Worm (Caenorhabditis elegans): Measurements from ENCODE around the gene ant-1.4.

ant-1.4 gene

DNA sequence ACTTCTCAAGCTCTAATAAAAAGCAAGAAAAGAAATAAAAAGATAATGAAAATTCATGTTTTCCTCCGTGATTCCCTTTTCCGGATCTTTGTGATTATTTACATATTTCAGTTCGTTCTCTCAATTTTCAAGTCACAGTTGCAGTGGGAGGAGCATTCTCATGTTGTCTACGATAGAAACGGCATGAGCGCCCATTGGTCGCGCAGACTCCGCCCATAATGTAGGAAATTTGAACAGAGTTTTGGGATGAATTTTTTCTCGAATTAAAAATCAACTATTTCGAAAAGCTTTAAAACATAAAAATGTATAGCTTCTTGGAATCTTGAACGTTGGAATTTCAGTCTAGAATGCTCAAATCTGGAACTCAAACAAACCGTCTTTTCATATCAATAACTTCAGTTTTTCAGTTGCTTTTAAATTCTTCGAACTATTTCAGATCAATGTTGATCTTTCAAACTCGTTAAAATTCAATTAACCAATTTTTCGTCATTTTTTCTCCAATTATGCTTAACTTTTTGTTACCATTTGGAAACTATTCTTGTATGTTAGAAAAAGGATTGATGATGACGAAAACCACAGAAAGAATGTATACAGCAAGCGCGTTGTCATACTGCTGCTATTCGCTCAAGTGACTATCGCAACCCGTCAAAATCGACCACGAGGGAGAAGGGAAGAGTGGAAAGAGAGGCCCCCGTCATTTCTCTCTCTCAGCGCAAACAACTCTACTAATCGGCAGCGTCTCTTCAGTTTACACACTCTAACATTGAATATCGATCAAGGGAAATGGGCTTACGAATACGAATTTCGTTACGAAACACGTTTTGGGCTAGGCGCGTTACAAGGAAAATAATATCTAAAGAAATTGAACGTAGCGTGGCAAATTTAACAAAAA, 28.3 kb downstream of the ant-1.4 start (continued):
- peak; percentile 79 for TF ChIP-seq hlh-11 (tag; optimal IDR thresholded peaks at IDR 0.05)
- TF ChIP-seq nhr-237 (tag; optimal IDR thresholded peaks at IDR 0.05): no peak
- peak; percentile 68 for TF ChIP-seq dmd-6 (GFP tag; IDR thresholded peaks at IDR 0.05)
- TF ChIP-seq nhr-77 (tag; optimal IDR thresholded peaks at IDR 0.05): no peak
- TF ChIP-seq nhr-28 (tag; optimal IDR thresholded peaks at IDR 0.05): peak; percentile 59
- no peak for TF ChIP-seq tag-97 (GFP tag; IDR thresholded peaks at IDR 0.05)
- TF ChIP-seq ceh-82 (tag; optimal IDR thresholded peaks at IDR 0.05): no peak
- peak; percentile 95 for TF ChIP-seq Y105C5A.15 (GFP tag; IDR thresholded peaks at IDR 0.05)
- TF ChIP-seq D1046.2 (GFP tag; IDR thresholded peaks at IDR 0.05): peak; percentile 71; the same call in 1 of the 2 replicates
- TF ChIP-seq ceh-32 (tag; optimal IDR thresholded peaks at IDR 0.05; ENCODE audit: poor library complexity): no peak
- TF ChIP-seq dpl-1 (GFP tag; optimal IDR thresholded peaks at IDR 0.05): peak; percentile 32
- peak; percentile 81 for TF ChIP-seq ceh-28 (tag; optimal IDR thresholded peaks at IDR 0.05)
- no peak for TF ChIP-seq aly-2 (tag; optimal IDR thresholded peaks at IDR 0.05)
- TF ChIP-seq aha-1 (tag): peak; percentile 98
- no peak for TF ChIP-seq zfp-2 (tag; optimal IDR thresholded peaks at IDR 0.05)
- 0 out of 4 replicates have a peak, but pooled peaks of 1 of the 2 experiments have one; percentile 18 for TF ChIP-seq madf-5 (GFP tag; IDR thresholded peaks at IDR 0.05)
- no peak for TF ChIP-seq R02D3.7 (tag; optimal IDR thresholded peaks at IDR 0.05)
- TF ChIP-seq egl-43 (GFP tag; IDR thresholded peaks at IDR 0.05): peak; percentile 73
- no peak for TF ChIP-seq ZK337.2 (GFP tag; IDR thresholded peaks at IDR 0.05)
- TF ChIP-seq nhr-42 (GFP tag; IDR thresholded peaks at IDR 0.05): peak; percentile 92
- TF ChIP-seq ZK546.5 (tag; optimal IDR thresholded peaks at IDR 0.05): no peak
- TF ChIP-seq nhr-102 (tag; optimal IDR thresholded peaks at IDR 0.05): peak; percentile 24
- TF ChIP-seq F49E8.2 (tag; optimal IDR thresholded peaks at IDR 0.05; ENCODE audit: borderline replicate concordance): no peak
- peak; percentile 55 for TF ChIP-seq lin-13 (GFP tag; optimal IDR thresholded peaks at IDR 0.05)
- TF ChIP-seq lir-3 (tag; optimal IDR thresholded peaks at IDR 0.05): no peak
- no peak for TF ChIP-seq nhr-48 (tag; optimal IDR thresholded peaks at IDR 0.05)
- TF ChIP-seq nhr-41 (GFP tag; IDR thresholded peaks at IDR 0.05): 0 out of 2 replicates have a peak, but pooled peaks have one; percentile 11
- no peak for TF ChIP-seq ztf-7 (tag; optimal IDR thresholded peaks at IDR 0.05)
- TF ChIP-seq nhr-76 (tag; optimal IDR thresholded peaks at IDR 0.05): no peak
- TF ChIP-seq fkh-10 (GFP tag; optimal IDR thresholded peaks at IDR 0.05): no peak
- no peak for TF ChIP-seq F26F4.8 (GFP tag; conservative IDR thresholded peaks at IDR 0.05)
- TF ChIP-seq unc-62 (GFP tag; optimal IDR thresholded peaks at IDR 0.05 in 1 of 2): peak in 1 of 2 experiments; percentile 93
- peak; percentile 15 for TF ChIP-seq unc-62 (tag; optimal IDR thresholded peaks at IDR 0.05)
- 0 out of 2 replicates have a peak, but pooled peaks have one; percentile 15 for TF ChIP-seq zip-11 (GFP tag; IDR thresholded peaks at IDR 0.05)
- peak; percentile 83 for TF ChIP-seq mes-2 (tag; optimal IDR thresholded peaks at IDR 0.05; ENCODE audit: poor library complexity, severe bottlenecking)
- peak; percentile 73 for TF ChIP-seq lin-39 (tag; optimal IDR thresholded peaks at IDR 0.05)
- TF ChIP-seq unc-130 (GFP tag; optimal IDR thresholded peaks at IDR 0.05): no peak
- peak; percentile 96 for TF ChIP-seq ama-1 (optimal IDR thresholded peaks at IDR 0.05)
- peak; percentile 36 for TF ChIP-seq Y48G9A.11 (GFP tag; IDR thresholded peaks at IDR 0.05)
- peak; percentile 49 for TF ChIP-seq vab-7 (GFP tag; IDR thresholded peaks at IDR 0.05)
- TF ChIP-seq rbr-2 (tag; optimal IDR thresholded peaks at IDR 0.05): peak; percentile 24
- peak; percentile 62 to 89 for TF ChIP-seq lsy-2 (tag; optimal IDR thresholded peaks at IDR 0.05)
- TF ChIP-seq snpc-1.2 (GFP tag; IDR thresholded peaks at IDR 0.05): peak; percentile 24; the same call in 1 of the 2 replicates
- TF ChIP-seq nhr-6 (tag; optimal IDR thresholded peaks at IDR 0.05): peak; percentile 38
- TF ChIP-seq mdt-29 (GFP tag; IDR thresholded peaks at IDR 0.05): peak; percentile 9
- TF ChIP-seq fos-1 (tag; optimal IDR thresholded peaks at IDR 0.05): no peak
- no peak for TF ChIP-seq nhr-25 (tag; optimal IDR thresholded peaks at IDR 0.05; ENCODE audit: borderline replicate concordance, insufficient read depth)
- TF ChIP-seq F37D6.2 (tag; optimal IDR thresholded peaks at IDR 0.05): peak; percentile 20
- no peak for TF ChIP-seq zag-1 (tag; optimal IDR thresholded peaks at IDR 0.05)
- peak; percentile 78; the same call in 1 of the 2 replicates for TF ChIP-seq saeg-2 (GFP tag; IDR thresholded peaks at IDR 0.05)
